Worm (Caenorhabditis elegans) whole organism, young adult: ENCODE results near the gene his-6.
A peak's percentile ranks its signal among the peaks of the same experiment; 100 is the strongest.

Experiments
- F10E7.11 ChIP-seq: sonication (generic microtip); optimal IDR thresholded peaks from 2 replicates; lab custom pipeline; 2017; ENCODE audit warnings: mild to moderate bottlenecking, missing genetic modification characterization, moderate library complexity, missing compliant biosample characterization
- F22D6.2 ChIP-seq: sonication (generic microtip); optimal IDR thresholded peaks from 2 replicates; lab custom pipeline; 2016; ENCODE audit warnings: mild to moderate bottlenecking, missing genetic modification characterization, missing compliant biosample characterization
- F37B4.10 ChIP-seq: fragments of 200-800 bp; sonication (Bioruptor generic); IDR thresholded peaks from 2 replicates; pipeline ENCODE4 v1.3.6; 2022; ENCODE audit warnings: missing genetic modification characterization, missing compliant biosample characterization
- K12H6.12 ChIP-seq: fragments of 200-800 bp; sonication (Bioruptor generic); optimal IDR thresholded peaks from 2 replicates; lab custom pipeline; 2018; ENCODE audit warnings: mild to moderate bottlenecking, missing genetic modification characterization, missing compliant biosample characterization
- ZK185.1 ChIP-seq: sonication (generic microtip); optimal IDR thresholded peaks from 2 replicates; lab custom pipeline; 2016; ENCODE audit warnings: mild to moderate bottlenecking, missing genetic modification characterization, missing compliant biosample characterization; ENCODE audit not compliant: poor library complexity, severe bottlenecking
- attf-3 ChIP-seq: fragments of 200-800 bp; sonication (Bioruptor generic); conservative IDR thresholded peaks from 2 replicates; pipeline ENCODE4 v1.3.6; 2022; ENCODE audit warnings: missing genetic modification reagents, missing genetic modification characterization, missing compliant biosample characterization
- hmg-1.2 ChIP-seq: fragments of 200-800 bp; sonication (Bioruptor generic); IDR thresholded peaks from 2 replicates; pipeline ENCODE4 v1.3.6; 2022; ENCODE audit warnings: missing genetic modification reagents, missing genetic modification characterization, missing compliant biosample characterization
- nfya-1 ChIP-seq: sonication (generic microtip); optimal IDR thresholded peaks from 2 replicates; lab custom pipeline; 2017; ENCODE audit warnings: antibody characterized with exemption, missing compliant biosample characterization, missing genetic modification characterization, borderline replicate concordance; ENCODE audit not compliant: insufficient read depth
- nhr-120 ChIP-seq: fragments of 200-800 bp; sonication (Bioruptor generic); IDR thresholded peaks from 2 replicates; pipeline ENCODE4 v1.3.6; 2022; ENCODE audit warnings: missing genetic modification characterization, missing compliant biosample characterization
- pbrm-1 ChIP-seq: fragments of 200-800 bp; sonication (Bioruptor generic); IDR thresholded peaks from 2 replicates; pipeline ENCODE4 v1.3.6; 2022; ENCODE audit warnings: missing genetic modification reagents, missing genetic modification characterization, missing compliant biosample characterization
- rec-8 ChIP-seq, 2 experiments: sonication (generic microtip); optimal IDR thresholded peaks; 2 replicates each; lab custom pipeline; 2016; ENCODE audit warnings: mild to moderate bottlenecking in 2 of 2, missing genetic modification characterization in 2 of 2, missing genetic modification reagents in 2 of 2, missing genotype in 2 of 2, missing biosample characterization in 1 of 2, missing compliant biosample characterization in 1 of 2, moderate library complexity in 1 of 2
- unc-62 ChIP-seq: fragments of 150-350 bp; optimal IDR thresholded peaks from 2 replicates; lab custom pipeline; 2014; ENCODE audit warnings: missing biosample characterization, missing genetic modification reagents, missing genetic modification characterization
- ztf-18 ChIP-seq: sonication (generic microtip); optimal IDR thresholded peaks from 2 replicates; lab custom pipeline; 2016; ENCODE audit warnings: missing genotype, mild to moderate bottlenecking, missing genetic modification characterization, missing compliant biosample characterization

ce11 chrV:8495965-8496364 lies 38.8 kb downstream of the his-6 start:
- TF ChIP-seq ZK185.1 (tag; lab: Kevin White, UChicago) = no peak
- peak; percentile 58; the same call in 1 of the 2 replicates for TF ChIP-seq pbrm-1 (GFP tag; lab: Robert Waterston, UW)
- TF ChIP-seq ztf-18 (tag; lab: Kevin White, UChicago) = peak; percentile 47
- TF ChIP-seq nhr-120 (GFP tag; lab: Robert Waterston, UW) = no peak
- TF ChIP-seq K12H6.12 = no peak
- no peak for TF ChIP-seq unc-62
- no peak for TF ChIP-seq nfya-1
- TF ChIP-seq attf-3 = 0 out of 2 replicates have a peak, but pooled peaks have one; percentile 40
- TF ChIP-seq F22D6.2 (tag; lab: Kevin White, UChicago) = no peak
- peak in 1 of 2 experiments; percentile 68 for TF ChIP-seq rec-8 (tag; optimal IDR thresholded peaks at IDR 0.05; lab: Kevin White, UChicago)
- TF ChIP-seq hmg-1.2 (GFP tag; lab: Robert Waterston, UW) = peak; percentile 72
- TF ChIP-seq F37B4.10 = no peak
- TF ChIP-seq F10E7.11 (tag; lab: Kevin White, UChicago) = no peak
